Fruit fly (Drosophila melanogaster) whole organism, adult: ENCODE measurements around the gene Irp-1B.
A peak's percentile ranks its signal among the peaks of the same experiment; 100 is the strongest.

Experiments used
- CG11617 ChIP-seq: fragments of 200-800 bp; sonication (Bioruptor generic); optimal IDR thresholded peaks from 2 replicates; lab custom pipeline; 2017; ENCODE audit warnings: mild to moderate bottlenecking, missing biosample characterization, missing genetic modification reagents, missing genetic modification characterization
- CG12768 ChIP-seq: fragments of 200-800 bp; sonication (Bioruptor generic); optimal IDR thresholded peaks from 2 replicates; lab custom pipeline; 2017; ENCODE audit warnings: missing biosample characterization, missing genetic modification characterization, mild to moderate bottlenecking, moderate library complexity, missing genetic modification reagents
- CG14711 ChIP-seq: fragments of 200-800 bp; sonication (Bioruptor generic); optimal IDR thresholded peaks from 2 replicates; lab custom pipeline; 2018; ENCODE audit warnings: missing biosample characterization, mild to moderate bottlenecking, missing genetic modification characterization, moderate library complexity
- CG1620 ChIP-seq: fragments of 200-800 bp; sonication (Bioruptor generic); optimal IDR thresholded peaks from 2 replicates; lab custom pipeline; 2016; ENCODE audit warnings: missing biosample characterization, missing genetic modification characterization
- CG33017 ChIP-seq: fragments of 200-800 bp; sonication (Bioruptor generic); optimal IDR thresholded peaks from 2 replicates; lab custom pipeline; 2018; ENCODE audit warnings: missing biosample characterization, mild to moderate bottlenecking, missing genetic modification characterization, moderate library complexity
- CG5204 ChIP-seq: fragments of 200-800 bp; sonication (Bioruptor generic); optimal IDR thresholded peaks from 2 replicates; lab custom pipeline; 2016; ENCODE audit warnings: missing biosample characterization, missing genetic modification characterization
- CG7045 ChIP-seq: fragments of 200-800 bp; sonication (Bioruptor generic); optimal IDR thresholded peaks from 2 replicates; lab custom pipeline; 2017; ENCODE audit warnings: missing biosample characterization, mild to moderate bottlenecking, missing genetic modification characterization
- CG7101 ChIP-seq: fragments of 200-800 bp; sonication (Bioruptor generic); optimal IDR thresholded peaks from 2 replicates; lab custom pipeline; 2018; ENCODE audit warnings: missing biosample characterization, mild to moderate bottlenecking, missing genetic modification characterization, moderate library complexity
- Clk ChIP-seq: fragments of 200-800 bp; sonication (Bioruptor generic); optimal IDR thresholded peaks from 2 replicates; lab custom pipeline; 2017; ENCODE audit warnings: missing biosample characterization, missing genetic modification characterization
- Crg-1 ChIP-seq: fragments of 200-800 bp; sonication (Bioruptor generic); optimal IDR thresholded peaks from 2 replicates; lab custom pipeline; 2016; ENCODE audit warnings: missing biosample characterization, missing genetic modification characterization
- Hr96 ChIP-seq: fragments of 200-800 bp; sonication (Bioruptor generic); optimal IDR thresholded peaks from 2 replicates; lab custom pipeline; 2016; ENCODE audit warnings: missing biosample characterization, missing genetic modification characterization
- Mnt ChIP-seq: fragments of 200-800 bp; sonication (Bioruptor generic); optimal IDR thresholded peaks from 2 replicates; lab custom pipeline; 2016; ENCODE audit warnings: missing biosample characterization, mild to moderate bottlenecking, missing genetic modification characterization
- bab1 ChIP-seq: fragments of 200-800 bp; sonication (Bioruptor generic); optimal IDR thresholded peaks from 3 replicates; lab custom pipeline; 2019; ENCODE audit warnings: missing biosample characterization, mild to moderate bottlenecking, missing genetic modification characterization, moderate library complexity
- cic ChIP-seq: fragments of 200-800 bp; sonication (Bioruptor generic); optimal IDR thresholded peaks from 2 replicates; lab custom pipeline; 2017; ENCODE audit warnings: missing biosample characterization, mild to moderate bottlenecking, missing genetic modification characterization, moderate library complexity
- cnc ChIP-seq, 2 experiments: fragments of >200 bp; optimal IDR thresholded peaks; 2 replicates each; lab custom pipeline; 2017
- kay ChIP-seq: fragments of 200-800 bp; sonication (Bioruptor generic); peaks from one replicate; lab custom pipeline; 2016; ENCODE audit warnings: missing biosample characterization, missing genetic modification characterization, borderline replicate concordance
- ovo ChIP-seq: fragments of 200-800 bp; sonication (Bioruptor generic); optimal IDR thresholded peaks from 2 replicates; lab custom pipeline; 2016; ENCODE audit warnings: missing biosample characterization, missing genetic modification characterization
- pad ChIP-seq: fragments of 200-800 bp; sonication (Bioruptor generic); optimal IDR thresholded peaks from 3 replicates; lab custom pipeline; 2017; ENCODE audit warnings: missing biosample characterization, missing genetic modification characterization, mild to moderate bottlenecking, moderate library complexity, missing genetic modification reagents
- tj ChIP-seq: fragments of 200-800 bp; sonication (Bioruptor generic); optimal IDR thresholded peaks from 3 replicates; lab custom pipeline; 2017; ENCODE audit warnings: missing biosample characterization, mild to moderate bottlenecking, missing genetic modification characterization, moderate library complexity
- toe ChIP-seq: fragments of 200-800 bp; sonication (Bioruptor generic); optimal IDR thresholded peaks from 2 replicates; lab custom pipeline; 2016; ENCODE audit warnings: missing biosample characterization, missing genetic modification characterization

The Irp-1B gene

dm6 chr3R:10380979-10381378 lies 31.7 kb downstream of the Irp-1B start:
- TF ChIP-seq Mnt (GFP tag; lab: Kevin White, UChicago): peak; percentile 16

dm6 chr3R:10380025-10380424 lies 32.6 kb downstream of the Irp-1B start:
- TF ChIP-seq CG33017 (tag; lab: Kevin White, UChicago) (peak; percentile 27), CG7101 (tag; lab: Kevin White, UChicago) (peak; percentile 57), pad (GFP tag; lab: Kevin White, UChicago) (peak; percentile 1), Crg-1 (GFP tag; lab: Kevin White, UChicago) (no peak), Mnt (GFP tag; lab: Kevin White, UChicago) (no peak), toe (no peak), tj (GFP tag; lab: Kevin White, UChicago) (peak; percentile 33), CG12768 (peak; percentile 75), Clk (no peak), cic (GFP tag; lab: Kevin White, UChicago) (no peak), CG11617 (peak; percentile 51), Hr96 (GFP tag; lab: Kevin White, UChicago) (peak; percentile 48), CG14711 (tag; lab: Kevin White, UChicago) (peak; percentile 28), CG7045 (peak; percentile 44), CG5204 (GFP tag; lab: Kevin White, UChicago) (peak; percentile 40), kay (peak; percentile 1), bab1 (GFP tag; lab: Kevin White, UChicago) (no peak), CG1620 (GFP tag; lab: Kevin White, UChicago) (no peak), cnc (optimal IDR thresholded peaks at IDR 0.05; lab: Kevin White, UChicago) (no peak), ovo (GFP tag; lab: Kevin White, UChicago) (no peak)

dm6 chr3R:10379409-10379808 lies 33.3 kb downstream of the Irp-1B start:
- TF ChIP-seq kay (no peak), cnc (optimal IDR thresholded peaks at IDR 0.05; lab: Kevin White, UChicago) (no peak), Crg-1 (GFP tag; lab: Kevin White, UChicago) (no peak), Mnt (GFP tag; lab: Kevin White, UChicago) (no peak), CG7045 (no peak), Hr96 (GFP tag; lab: Kevin White, UChicago) (no peak), bab1 (GFP tag; lab: Kevin White, UChicago) (no peak), CG1620 (GFP tag; lab: Kevin White, UChicago) (no peak), CG33017 (tag; lab: Kevin White, UChicago) (no peak), Clk (no peak), ovo (GFP tag; lab: Kevin White, UChicago) (no peak), cic (GFP tag; lab: Kevin White, UChicago) (no peak), CG12768 (no peak), CG11617 (no peak), toe (no peak), pad (GFP tag; lab: Kevin White, UChicago) (no peak)

DNA sequence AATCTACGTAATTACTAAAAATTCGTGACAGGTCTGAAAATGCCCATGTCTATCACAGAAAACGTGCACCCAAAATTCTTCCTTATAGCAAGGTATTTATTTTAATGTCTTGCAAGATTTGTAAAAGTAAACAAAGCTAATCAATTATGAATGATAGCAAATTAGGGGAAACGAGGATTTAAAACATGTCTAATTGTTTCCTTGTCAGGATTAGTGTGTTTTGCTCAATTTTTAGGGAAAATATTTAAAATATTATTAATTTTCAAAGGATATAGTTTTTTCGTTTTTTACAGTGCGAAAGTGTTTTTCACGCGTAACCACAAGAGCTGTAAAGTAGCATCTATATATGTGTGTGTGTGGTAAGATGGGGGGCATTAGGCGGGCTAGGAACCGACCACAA lies 33.7 kb downstream of the Irp-1B start:
- no peak for TF ChIP-seq Hr96 (GFP tag; lab: Kevin White, UChicago)
- peak; percentile 75 for TF ChIP-seq kay

dm6 chr3R:10377849-10378248 lies 34.8 kb downstream of the Irp-1B start, which contains the start of gene Rfx:
Gene Rfx (minus strand): TSS chr3R:10378068.
- TF ChIP-seq CG14711 (tag; lab: Kevin White, UChicago): peak; percentile 57
- peak; percentile 33 for TF ChIP-seq CG7101 (tag; lab: Kevin White, UChicago)
- peak; percentile 35 for TF ChIP-seq CG33017 (tag; lab: Kevin White, UChicago)
- peak; percentile 27 for TF ChIP-seq CG1620 (GFP tag; lab: Kevin White, UChicago)
- no peak for TF ChIP-seq toe
- peak; percentile 68 for TF ChIP-seq CG11617
- TF ChIP-seq pad (GFP tag; lab: Kevin White, UChicago): peak; percentile 56
- TF ChIP-seq tj (GFP tag; lab: Kevin White, UChicago): peak; percentile 55
- TF ChIP-seq Clk: no peak
- TF ChIP-seq Mnt (GFP tag; lab: Kevin White, UChicago): no peak
- TF ChIP-seq CG5204 (GFP tag; lab: Kevin White, UChicago): no peak
- no peak for TF ChIP-seq Crg-1 (GFP tag; lab: Kevin White, UChicago)
- TF ChIP-seq CG12768: no peak
- TF ChIP-seq cic (GFP tag; lab: Kevin White, UChicago): peak; percentile 13
- peak; percentile 24 for TF ChIP-seq ovo (GFP tag; lab: Kevin White, UChicago)
- peak; percentile 61 for TF ChIP-seq bab1 (GFP tag; lab: Kevin White, UChicago)
- no peak for TF ChIP-seq cnc (optimal IDR thresholded peaks at IDR 0.05; lab: Kevin White, UChicago)
- TF ChIP-seq kay: no peak
- TF ChIP-seq Hr96 (GFP tag; lab: Kevin White, UChicago): peak; percentile 37
- TF ChIP-seq CG7045: peak; percentile 58

- TF ChIP-seq bab1 (GFP tag; lab: Kevin White, UChicago) (no peak), pad (GFP tag; lab: Kevin White, UChicago) (no peak), Clk (no peak), CG12768 (no peak), CG7101 (tag; lab: Kevin White, UChicago) (no peak), toe (no peak), cic (GFP tag; lab: Kevin White, UChicago) (no peak), kay (no peak)
Observed at dm6 chr3R:10370495-10370894, 42.2 kb downstream of the Irp-1B start.

- TF ChIP-seq cnc (optimal IDR thresholded peaks at IDR 0.05; lab: Kevin White, UChicago): no peak
- no peak for TF ChIP-seq Mnt (GFP tag; lab: Kevin White, UChicago)
- no peak for TF ChIP-seq CG1620 (GFP tag; lab: Kevin White, UChicago)
- no peak for TF ChIP-seq CG11617
- no peak for TF ChIP-seq tj (GFP tag; lab: Kevin White, UChicago)
- no peak for TF ChIP-seq pad (GFP tag; lab: Kevin White, UChicago)
- TF ChIP-seq ovo (GFP tag; lab: Kevin White, UChicago): no peak
- no peak for TF ChIP-seq bab1 (GFP tag; lab: Kevin White, UChicago)
- no peak for TF ChIP-seq CG33017 (tag; lab: Kevin White, UChicago)
Observed at dm6 chr3R:10369799-10370198, 42.9 kb downstream of the Irp-1B start.
